Worm (Caenorhabditis elegans) whole organism, early embryonic: ENCODE data around the gene nhr-119.

Experiments used
- F13C5.2 ChIP-seq: sonication (generic microtip); optimal IDR thresholded peaks from 2 replicates; lab custom pipeline; 2017; ENCODE audit warnings: mild to moderate bottlenecking, missing genetic modification characterization, inconsistent platforms, missing compliant biosample characterization
- ceh-36 ChIP-seq: sonication (generic microtip); optimal IDR thresholded peaks from 2 replicates; lab custom pipeline; 2016; ENCODE audit warnings: missing genetic modification characterization, inconsistent platforms, missing compliant biosample characterization
- flt-1 ChIP-seq: fragments of 200-800 bp; sonication (Bioruptor generic); IDR thresholded peaks from 2 replicates; pipeline ENCODE4 v1.3.6; 2022; ENCODE audit warnings: missing genetic modification characterization, missing compliant biosample characterization
- hmg-4 ChIP-seq: fragments of 200-800 bp; sonication (Bioruptor generic); optimal IDR thresholded peaks from 2 replicates; lab custom pipeline; 2018; ENCODE audit warnings: mild to moderate bottlenecking, missing genetic modification characterization, missing compliant biosample characterization
- hnd-1 ChIP-seq: sonication (generic microtip); optimal IDR thresholded peaks from 2 replicates; lab custom pipeline; 2016; ENCODE audit warnings: missing genetic modification characterization, missing compliant biosample characterization
- pes-1 ChIP-seq: fragments of 200-800 bp; sonication (Bioruptor generic); IDR thresholded peaks from 2 replicates; pipeline ENCODE4 v1.3.6; 2022; ENCODE audit warnings: missing genetic modification reagents, missing genetic modification characterization, missing compliant biosample characterization
- scrt-1 ChIP-seq: fragments of 200-800 bp; sonication (Bioruptor generic); IDR thresholded peaks from 2 replicates; pipeline ENCODE4 v1.3.6; 2022; ENCODE audit warnings: missing genetic modification characterization, missing compliant biosample characterization
- sea-1 ChIP-seq: fragments of 200-800 bp; sonication (Bioruptor generic); conservative IDR thresholded peaks from 2 replicates; pipeline ENCODE4 v1.3.6; 2022; ENCODE audit warnings: missing genetic modification characterization, missing compliant biosample characterization
- tbx-11 ChIP-seq: fragments of 200-800 bp; sonication (Bioruptor generic); IDR thresholded peaks from 2 replicates; pipeline ENCODE4 v1.3.6; 2022; ENCODE audit warnings: missing genetic modification characterization, missing compliant biosample characterization
- tbx-37 ChIP-seq: fragments of 200-800 bp; sonication (Bioruptor generic); conservative IDR thresholded peaks from 2 replicates; pipeline ENCODE4 v1.3.6; 2022; ENCODE audit warnings: missing genetic modification reagents, missing genetic modification characterization, missing compliant biosample characterization
- tra-4 ChIP-seq: sonication (generic microtip); optimal IDR thresholded peaks from 2 replicates; lab custom pipeline; 2017; ENCODE audit warnings: missing genetic modification characterization, missing compliant biosample characterization

Gene nhr-119

DNA sequence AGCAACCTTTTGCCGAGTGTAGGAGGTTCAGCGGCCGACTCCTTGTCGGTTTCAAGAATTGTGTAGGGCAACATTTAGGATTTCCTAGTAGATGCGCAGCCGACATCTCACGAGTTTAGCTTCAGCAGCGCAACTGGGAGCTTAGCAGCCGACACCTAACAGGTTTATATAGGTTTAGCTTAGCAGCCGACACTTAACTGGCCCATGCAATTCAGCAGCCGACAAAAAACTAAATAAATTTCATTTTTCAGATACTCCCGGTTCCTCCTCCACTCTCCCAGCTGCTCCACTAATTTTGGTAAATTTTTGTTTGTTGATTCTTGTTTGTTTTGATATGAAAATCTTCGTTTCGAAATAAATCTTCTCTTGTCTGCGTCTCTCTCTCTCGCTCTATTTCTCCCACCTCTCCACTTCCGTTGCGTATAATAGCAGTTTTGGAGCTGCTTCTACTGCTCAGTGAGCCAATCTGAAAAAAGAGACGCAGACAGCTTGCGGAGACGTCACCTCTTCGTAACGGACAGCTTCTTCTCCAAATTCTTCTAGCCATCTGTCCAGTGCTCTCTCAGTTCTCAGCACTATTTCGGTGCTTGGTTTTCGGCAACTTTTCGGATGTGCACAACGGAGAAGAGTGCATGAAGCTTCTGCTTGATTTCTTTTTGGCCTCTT is 52.3 kb downstream of the nhr-119 start:
- no peak for TF ChIP-seq scrt-1 (GFP tag; lab: Robert Waterston, UW)
- no peak for TF ChIP-seq tbx-11
- TF ChIP-seq sea-1 (GFP tag; lab: Robert Waterston, UW) = no peak
- TF ChIP-seq pes-1 (GFP tag; lab: Robert Waterston, UW) = no peak
- no peak for TF ChIP-seq tra-4
- no peak for TF ChIP-seq tbx-37 (GFP tag; lab: Robert Waterston, UW)
- no peak for TF ChIP-seq hmg-4 (GFP tag; lab: Kevin White, UChicago)
- TF ChIP-seq flt-1 (GFP tag; lab: Robert Waterston, UW) = no peak
- TF ChIP-seq hnd-1 (tag; lab: Kevin White, UChicago) = no peak
- no peak for TF ChIP-seq ceh-36 (tag; lab: Kevin White, UChicago)
- TF ChIP-seq F13C5.2 (tag; lab: Kevin White, UChicago) = no peak
